Worm (Caenorhabditis elegans): ENCODE measurements around the gene flp-34.

The flp-34 gene

DNA sequence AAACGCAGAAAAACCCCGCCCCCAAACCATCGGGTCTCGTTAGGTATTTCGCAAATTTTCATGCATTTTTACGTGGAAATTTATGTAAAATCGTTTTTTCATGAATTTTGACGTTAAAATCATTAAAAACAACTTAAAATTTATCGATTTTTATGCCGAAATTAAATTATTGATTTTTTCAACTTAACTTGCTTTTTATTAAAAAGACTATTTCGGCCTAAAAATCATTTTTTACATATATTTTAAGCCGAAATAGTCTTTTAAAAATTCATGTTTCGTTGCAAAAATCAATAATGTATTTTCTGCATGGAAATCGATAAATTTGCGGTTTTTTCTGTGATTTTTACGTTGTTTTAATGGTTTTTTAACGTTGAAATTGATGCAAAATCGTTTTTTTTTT lies 37.6 kb downstream of the flp-34 start:
- TF ChIP-seq nhr-11 (tag; optimal IDR thresholded peaks at IDR 0.05), result no peak
- no peak for TF ChIP-seq gei-8 (GFP tag; optimal IDR thresholded peaks at IDR 0.05)
- no peak for TF ChIP-seq F37D6.2 (tag; optimal IDR thresholded peaks at IDR 0.05)
- no peak for TF ChIP-seq zfp-3 (GFP tag; conservative IDR thresholded peaks at IDR 0.05)
- TF ChIP-seq zip-2 (tag; optimal IDR thresholded peaks at IDR 0.05), result no peak
- peak; percentile 53 for TF ChIP-seq ceh-28 (tag; optimal IDR thresholded peaks at IDR 0.05)
- no peak for TF ChIP-seq nhr-48 (tag; optimal IDR thresholded peaks at IDR 0.05)
- no peak for TF ChIP-seq ZK546.5 (tag; optimal IDR thresholded peaks at IDR 0.05)
- TF ChIP-seq lsy-2 (tag; optimal IDR thresholded peaks at IDR 0.05), result no peak
- no peak for TF ChIP-seq mdt-29 (GFP tag; IDR thresholded peaks at IDR 0.05)
- TF ChIP-seq nhr-237 (tag; optimal IDR thresholded peaks at IDR 0.05), result no peak
- peak; percentile 43 for TF ChIP-seq aha-1 (tag)

ce11 chrV:990300-990699 lies 42.9 kb downstream of the flp-34 start:
- peak; percentile 94 for TF ChIP-seq set-16 (GFP tag; IDR thresholded peaks at IDR 0.05)
- no peak for TF ChIP-seq arid-1 (GFP tag; conservative IDR thresholded peaks at IDR 0.05)
- TF ChIP-seq F10B5.3 (tag; optimal IDR thresholded peaks at IDR 0.05), result no peak
- TF ChIP-seq nhr-10 (tag; optimal IDR thresholded peaks at IDR 0.05), result no peak
- TF ChIP-seq zip-11 (GFP tag; IDR thresholded peaks at IDR 0.05), result no peak
- no peak for TF ChIP-seq nhr-42 (GFP tag; IDR thresholded peaks at IDR 0.05)
- no peak for TF ChIP-seq snpc-4 (tag; optimal IDR thresholded peaks at IDR 0.05)
- TF ChIP-seq mdt-29 (GFP tag; IDR thresholded peaks at IDR 0.05), result no peak

ce11 chrV:983120-983519 lies 50.1 kb downstream of the flp-34 start:
- TF ChIP-seq mdl-1 (tag; optimal IDR thresholded peaks at IDR 0.05) (no peak), dpl-1 (GFP tag; optimal IDR thresholded peaks at IDR 0.05) (no peak), duxl-1 (tag; optimal IDR thresholded peaks at IDR 0.05; ENCODE audit: poor library complexity) (no peak), attf-4 (tag; optimal IDR thresholded peaks at IDR 0.05) (no peak), arid-1 (GFP tag; conservative IDR thresholded peaks at IDR 0.05) (no peak), jun-1 (tag; optimal IDR thresholded peaks at IDR 0.05) (no peak), hmg-1.1 (GFP tag; IDR thresholded peaks at IDR 0.05) (no peak), lin-38 (GFP tag; IDR thresholded peaks at IDR 0.05) (no peak), ama-1 (optimal IDR thresholded peaks at IDR 0.05) (no peak), ztf-11 (tag; optimal IDR thresholded peaks at IDR 0.05) (no peak), unc-62 (GFP tag; optimal IDR thresholded peaks at IDR 0.05 in 1 of 2) (no peak), unc-62 (tag; optimal IDR thresholded peaks at IDR 0.05) (no peak), egl-27 (tag; optimal IDR thresholded peaks at IDR 0.05) (no peak), F10B5.3 (tag; optimal IDR thresholded peaks at IDR 0.05) (no peak), dmd-6 (GFP tag; IDR thresholded peaks at IDR 0.05) (no peak), cey-2 (tag; optimal IDR thresholded peaks at IDR 0.05; ENCODE audit: borderline replicate concordance, insufficient read depth) (no peak), ceh-20 (GFP tag; IDR thresholded peaks at IDR 0.05) (no peak), ZK546.5 (tag; optimal IDR thresholded peaks at IDR 0.05) (no peak), lsy-2 (tag; optimal IDR thresholded peaks at IDR 0.05) (no peak)

- TF ChIP-seq aha-1 (tag), result peak; percentile 38
- no peak for TF ChIP-seq aly-2 (tag; optimal IDR thresholded peaks at IDR 0.05)
Measured at ce11 chrV:982281-982756, 50.9 kb downstream of the flp-34 start, which contains the start of the genes Y50D4C.12 and unc-34. TSS of gene Y50D4C.12 (plus strand) at chrV:982581. TSS of gene unc-34 (plus strand) at chrV:982706.

DNA sequence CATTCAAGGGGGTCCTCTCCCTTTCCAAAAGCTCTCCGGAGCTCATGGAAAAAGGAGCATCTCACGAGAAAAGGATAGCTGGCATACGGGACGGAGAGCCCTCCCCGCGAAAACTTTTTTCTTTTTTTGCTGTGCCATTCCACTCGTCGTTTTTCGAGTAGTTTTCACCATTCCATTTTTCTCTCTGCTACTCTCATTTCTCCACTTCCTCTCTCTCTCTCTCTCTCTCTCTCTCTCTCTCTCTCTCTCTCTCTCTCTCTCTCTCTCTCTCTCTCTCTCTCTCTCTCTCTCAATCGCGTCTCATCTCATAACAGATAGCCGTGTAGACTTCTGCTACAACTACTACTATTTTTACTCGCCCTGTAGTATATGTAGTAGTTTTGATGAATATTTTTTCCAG lies 53.5 kb downstream of the flp-34 start:
- TF ChIP-seq dve-1 (tag; optimal IDR thresholded peaks at IDR 0.05; ENCODE audit: insufficient read depth), result peak; percentile 6
- TF ChIP-seq ceh-20 (GFP tag; IDR thresholded peaks at IDR 0.05), result no peak
- TF ChIP-seq dmd-6 (GFP tag; IDR thresholded peaks at IDR 0.05), result no peak
- TF ChIP-seq ceh-44 (GFP tag; IDR thresholded peaks at IDR 0.05), result no peak
- peak; percentile 75 for TF ChIP-seq set-16 (GFP tag; IDR thresholded peaks at IDR 0.05)
- no peak for TF ChIP-seq daf-12 (tag; optimal IDR thresholded peaks at IDR 0.05)
- TF ChIP-seq skn-1 (tag; optimal IDR thresholded peaks at IDR 0.05), result no peak
- no peak for TF ChIP-seq D1046.2 (GFP tag; IDR thresholded peaks at IDR 0.05)
- peak; percentile 31 for TF ChIP-seq fkh-10 (GFP tag; optimal IDR thresholded peaks at IDR 0.05)
- peak; percentile 21 for TF ChIP-seq nhr-11 (tag; optimal IDR thresholded peaks at IDR 0.05)
- no peak for TF ChIP-seq ceh-82 (tag; optimal IDR thresholded peaks at IDR 0.05)
- no peak for TF ChIP-seq F44E2.7 (GFP tag; IDR thresholded peaks at IDR 0.05)
- no peak for TF ChIP-seq attf-4 (tag; optimal IDR thresholded peaks at IDR 0.05)
- TF ChIP-seq daf-19 (GFP tag; conservative IDR thresholded peaks at IDR 0.05), result no peak
- no peak for TF ChIP-seq dpl-1 (GFP tag; optimal IDR thresholded peaks at IDR 0.05)
- no peak for TF ChIP-seq zag-1 (tag; optimal IDR thresholded peaks at IDR 0.05)
- TF ChIP-seq zip-11 (GFP tag; IDR thresholded peaks at IDR 0.05), result no peak
- no peak for TF ChIP-seq fos-1 (tag; optimal IDR thresholded peaks at IDR 0.05)
- no peak for TF ChIP-seq pqm-1 (tag; optimal IDR thresholded peaks at IDR 0.05)

Measured in whole organism, L4 larva.